Worm (Caenorhabditis elegans): Measurements from ENCODE around the gene irld-2.

DNA sequence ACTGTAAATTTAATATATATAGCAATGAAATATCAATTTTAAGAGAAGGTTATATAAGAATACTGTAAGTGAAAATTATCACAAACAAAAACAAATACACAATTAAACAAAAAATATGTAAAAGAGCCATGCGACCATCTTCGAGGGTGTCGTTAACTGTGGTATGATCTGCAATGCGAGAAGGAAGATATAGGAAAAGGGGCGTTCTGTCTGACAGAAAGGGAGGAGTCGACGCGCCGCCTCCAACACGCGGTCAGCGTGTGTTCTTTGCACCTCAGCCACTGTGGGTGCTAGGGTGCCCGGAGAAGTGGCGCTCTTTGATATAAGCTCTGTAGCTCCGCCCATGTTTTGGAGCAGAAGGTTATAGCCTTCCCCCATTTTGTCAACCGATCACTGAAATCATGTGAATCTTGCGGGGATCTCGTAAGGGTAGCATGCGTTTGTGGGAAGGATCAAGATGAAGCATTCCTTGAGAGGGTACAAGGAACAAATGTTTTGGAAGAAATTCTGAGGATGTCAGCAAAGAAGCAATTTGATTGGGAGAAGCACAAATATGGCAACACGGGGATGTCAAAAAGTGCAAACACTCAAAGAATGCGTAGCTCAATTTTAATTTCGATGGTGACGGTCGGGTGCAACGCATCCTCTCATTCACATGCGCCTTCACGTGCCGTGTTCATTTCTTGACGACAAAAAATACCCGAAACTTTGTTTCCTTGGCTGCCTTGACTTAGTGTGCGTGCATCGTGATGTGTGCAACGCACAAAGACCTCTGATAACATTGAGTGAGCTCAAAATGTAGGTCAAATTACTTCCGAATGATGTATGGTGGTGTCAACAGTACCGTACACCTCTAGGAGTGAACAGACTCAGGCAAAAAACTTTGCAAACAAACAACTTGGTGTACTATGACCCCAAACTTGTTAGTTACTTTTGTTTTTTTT lies 43.8 kb downstream of the irld-2 start, which contains the start of gene mxl-3:
- TF ChIP-seq zag-1 (tag; optimal IDR thresholded peaks at IDR 0.05) (no peak), snpc-4 (tag; optimal IDR thresholded peaks at IDR 0.05) (no peak), ztf-11 (tag; optimal IDR thresholded peaks at IDR 0.05) (no peak), nhr-10 (tag; optimal IDR thresholded peaks at IDR 0.05) (no peak), blmp-1 (tag; optimal IDR thresholded peaks at IDR 0.05; ENCODE audit: insufficient read depth) (peak; percentile 58), lin-39 (tag; optimal IDR thresholded peaks at IDR 0.05) (no peak), nhr-25 (tag; optimal IDR thresholded peaks at IDR 0.05) (peak; percentile 44)

All from whole organism, L2 larva.